Worm (Caenorhabditis elegans): ENCODE data around the gene clec-218.

The clec-218 gene

DNA sequence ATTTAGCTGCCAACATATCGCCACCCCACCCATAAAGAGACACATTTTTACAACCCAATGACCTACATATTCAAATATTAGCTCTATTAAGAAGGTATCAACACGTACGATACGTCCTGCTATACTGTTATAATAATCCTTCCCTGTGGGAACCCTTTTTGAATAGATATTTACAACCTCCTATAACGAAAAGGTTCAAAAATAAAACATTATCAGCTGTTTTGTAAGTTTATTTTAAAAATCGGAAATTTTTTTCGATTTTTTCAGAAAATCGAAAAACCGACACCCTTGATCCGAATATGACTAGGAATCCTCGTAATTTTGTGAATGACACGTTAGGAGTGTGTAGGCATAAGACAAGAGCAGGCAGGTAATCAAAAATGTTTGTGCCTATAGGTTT is 33.2 kb downstream of the clec-218 start, which contains the start of gene C08D8.7:
Gene C08D8.7, plus strand, starts transcription at position 301 of the 400 bp plus-strand sequence.
- TF ChIP-seq aptf-2 (GFP tag; conservative IDR thresholded peaks at IDR 0.05): 0 out of 2 replicates have a peak, but pooled peaks have one; percentile 48

DNA sequence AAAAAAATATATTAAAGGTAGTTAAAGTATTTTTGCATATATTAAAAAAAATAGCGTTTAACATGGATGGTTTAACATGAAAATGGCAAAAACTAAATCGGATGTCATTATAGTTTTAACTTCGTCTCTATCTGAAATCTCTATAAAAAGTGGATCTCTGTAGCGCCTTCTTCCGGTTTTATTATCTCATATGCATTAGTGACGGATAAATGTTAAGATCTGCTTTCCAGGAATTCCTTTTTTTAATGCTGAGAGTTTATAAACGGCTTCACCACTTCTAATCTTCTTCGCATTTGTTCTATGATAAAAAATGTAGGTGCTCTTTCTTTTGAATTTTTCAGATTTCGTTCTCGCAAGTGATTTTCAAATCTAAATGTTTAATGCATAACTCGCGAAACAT is 34.7 kb downstream of the clec-218 start:
- TF ChIP-seq let-607 (tag; optimal IDR thresholded peaks at IDR 0.05) (no peak), zim-3 (tag; optimal IDR thresholded peaks at IDR 0.05) (no peak), sptf-2 (GFP tag; optimal IDR thresholded peaks at IDR 0.05) (no peak), ceh-79 (tag; optimal IDR thresholded peaks at IDR 0.05) (no peak), ztf-26 (tag; optimal IDR thresholded peaks at IDR 0.05) (no peak), ZK185.1 (tag; optimal IDR thresholded peaks at IDR 0.05; ENCODE audit: poor library complexity, severe bottlenecking) (no peak), Y79H2A.3 (GFP tag; conservative IDR thresholded peaks at IDR 0.05) (no peak), B0261.1 (tag; optimal IDR thresholded peaks at IDR 0.05) (no peak), F57A8.1 (GFP tag; optimal IDR thresholded peaks at IDR 0.05) (no peak), zfh-2 (GFP tag; conservative IDR thresholded peaks at IDR 0.05) (no peak), hsf-1 (GFP tag; IDR thresholded peaks at IDR 0.05) (no peak), lin-26 (GFP tag; IDR thresholded peaks at IDR 0.05) (no peak), rcor-1 (GFP tag; IDR thresholded peaks at IDR 0.05) (no peak), F57C9.4 (tag; optimal IDR thresholded peaks at IDR 0.05) (no peak), D2030.7 (GFP tag; IDR thresholded peaks at IDR 0.05) (no peak), lin-54 (GFP tag; optimal IDR thresholded peaks at IDR 0.05) (no peak), let-526 (GFP tag; IDR thresholded peaks at IDR 0.05) (no peak)

DNA sequence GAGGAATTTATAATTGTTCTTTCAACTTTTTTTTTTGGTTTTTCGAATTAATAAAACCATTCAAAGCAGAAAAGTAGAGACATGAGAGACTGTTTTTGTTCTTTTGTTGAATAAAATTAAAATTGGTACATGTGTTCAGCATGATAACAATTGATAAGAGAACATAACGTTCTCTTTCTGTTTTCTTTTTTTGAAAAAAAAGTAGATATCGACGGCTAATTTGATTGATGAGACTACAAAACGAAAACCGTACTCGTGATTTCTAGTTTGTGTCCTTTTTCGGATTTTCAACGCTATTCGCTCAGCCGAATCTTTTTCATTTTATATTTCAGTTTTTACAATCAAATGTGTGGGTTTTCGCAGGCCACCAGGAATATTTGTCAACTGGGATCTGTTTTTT is 37.7 kb downstream of the clec-218 start, which contains the start of gene C08D8.1:
Gene C08D8.1, plus strand, starts transcription at position 324 of the 400 bp plus-strand sequence.
- TF ChIP-seq Y95B8A.8 (GFP tag; IDR thresholded peaks at IDR 0.05) (no peak), F52B5.7 (tag; optimal IDR thresholded peaks at IDR 0.05) (no peak), ccch-3 (GFP tag; optimal IDR thresholded peaks at IDR 0.05) (no peak), cebp-2 (GFP tag; IDR thresholded peaks at IDR 0.05) (no peak), K11D2.4 (GFP tag; IDR thresholded peaks at IDR 0.05) (no peak), nhr-120 (GFP tag; IDR thresholded peaks at IDR 0.05) (no peak), snpc-3.4 (tag; optimal IDR thresholded peaks at IDR 0.05) (no peak), let-526 (GFP tag; IDR thresholded peaks at IDR 0.05) (no peak), repo-1 (tag; optimal IDR thresholded peaks at IDR 0.05) (no peak), ztf-22 (GFP tag; optimal IDR thresholded peaks at IDR 0.05) (no peak), ets-4 (GFP tag; optimal IDR thresholded peaks at IDR 0.05) (no peak), F33H1.4 (GFP tag; IDR thresholded peaks at IDR 0.05) (no peak), unc-62 (GFP tag; optimal IDR thresholded peaks at IDR 0.05) (no peak), nfya-2 (GFP tag; IDR thresholded peaks at IDR 0.05) (no peak), attf-3 (GFP tag; conservative IDR thresholded peaks at IDR 0.05) (no peak), lin-35 (GFP tag; optimal IDR thresholded peaks at IDR 0.05) (no peak), ama-1 (optimal IDR thresholded peaks at IDR 0.05) (no peak), ama-1 (GFP tag; optimal IDR thresholded peaks at IDR 0.05) (no peak), nfya-1 (tag; optimal IDR thresholded peaks at IDR 0.05; ENCODE audit: borderline replicate concordance, insufficient read depth) (no peak), ztf-6 (GFP tag; IDR thresholded peaks at IDR 0.05) (no peak), ceh-91 (GFP tag; IDR thresholded peaks at IDR 0.05) (no peak)
